Worm (Caenorhabditis elegans): ENCODE results near the gene C30A5.16.
A peak's percentile ranks its signal among the peaks of the same experiment; 100 is the strongest.

Gene C30A5.16

ce11 chrIII:8254938-8255337 lies 36.9 kb downstream of the C30A5.16 start, which contains the start of gene F09G8.5:
TSS of gene F09G8.5 (plus strand) at chrIII:8254975.
- TF ChIP-seq bed-3 (GFP tag; optimal IDR thresholded peaks at IDR 0.05), result no peak
- TF ChIP-seq flh-1 (GFP tag; optimal IDR thresholded peaks at IDR 0.05), result no peak
- TF ChIP-seq cnd-1 (tag; optimal IDR thresholded peaks at IDR 0.05), result no peak
- no peak for TF ChIP-seq ham-2 (GFP tag; optimal IDR thresholded peaks at IDR 0.05)
- no peak for TF ChIP-seq lin-32 (GFP tag; optimal IDR thresholded peaks at IDR 0.05)
- TF ChIP-seq mls-2 (tag; optimal IDR thresholded peaks at IDR 0.05), result no peak
- no peak for TF ChIP-seq sem-2 (GFP tag; optimal IDR thresholded peaks at IDR 0.05)
- TF ChIP-seq tbx-8 (GFP tag; optimal IDR thresholded peaks at IDR 0.05), result no peak
- TF ChIP-seq ceh-43 (GFP tag; optimal IDR thresholded peaks at IDR 0.05), result no peak
- no peak for TF ChIP-seq unc-62 (GFP tag; optimal IDR thresholded peaks at IDR 0.05)
- no peak for TF ChIP-seq blmp-1 (tag; optimal IDR thresholded peaks at IDR 0.05)
- TF ChIP-seq ceh-39 (tag; optimal IDR thresholded peaks at IDR 0.05), result no peak
- TF ChIP-seq snpc-4 (tag; optimal IDR thresholded peaks at IDR 0.05), result no peak
- TF ChIP-seq elt-1 (tag; optimal IDR thresholded peaks at IDR 0.05; ENCODE audit: borderline replicate concordance, insufficient read depth), result no peak
- TF ChIP-seq M03D4.4 (tag; optimal IDR thresholded peaks at IDR 0.05), result no peak

DNA sequence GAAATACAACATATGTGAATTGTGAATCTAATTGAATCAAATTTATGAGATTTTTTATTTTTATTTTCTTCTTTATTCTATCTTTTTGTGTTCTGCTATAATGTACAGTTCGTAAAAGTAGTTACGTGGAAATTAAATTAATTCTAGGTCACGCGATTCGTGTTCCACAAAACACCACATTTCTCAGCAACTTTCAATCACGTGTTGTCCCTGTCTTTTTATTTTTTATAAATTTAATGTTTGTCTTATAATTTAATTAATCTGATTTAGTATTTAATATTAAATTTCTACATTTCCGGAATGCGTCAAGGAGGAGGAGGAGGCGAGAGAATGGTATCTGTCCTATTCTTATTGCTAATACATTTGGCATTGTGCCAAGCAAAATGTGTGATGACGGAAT lies 40.0 kb downstream of the C30A5.16 start, which contains the start of gene ncr-2:
Gene ncr-2, plus strand, starts transcription at position 301 of the 400 bp plus-strand sequence.
- no peak for TF ChIP-seq nhr-76 (tag; optimal IDR thresholded peaks at IDR 0.05)
- TF ChIP-seq zip-8 (tag; optimal IDR thresholded peaks at IDR 0.05), result no peak
- TF ChIP-seq blmp-1 (tag; optimal IDR thresholded peaks at IDR 0.05), result no peak
- no peak for TF ChIP-seq lin-32 (GFP tag; optimal IDR thresholded peaks at IDR 0.05)
- no peak for TF ChIP-seq ham-2 (GFP tag; optimal IDR thresholded peaks at IDR 0.05)
- no peak for TF ChIP-seq unc-39 (tag; optimal IDR thresholded peaks at IDR 0.05)
- no peak for TF ChIP-seq lsy-2 (tag; optimal IDR thresholded peaks at IDR 0.05)
- no peak for TF ChIP-seq ceh-83 (GFP tag; optimal IDR thresholded peaks at IDR 0.05)
- no peak for TF ChIP-seq nhr-2 (tag; optimal IDR thresholded peaks at IDR 0.05)

DNA sequence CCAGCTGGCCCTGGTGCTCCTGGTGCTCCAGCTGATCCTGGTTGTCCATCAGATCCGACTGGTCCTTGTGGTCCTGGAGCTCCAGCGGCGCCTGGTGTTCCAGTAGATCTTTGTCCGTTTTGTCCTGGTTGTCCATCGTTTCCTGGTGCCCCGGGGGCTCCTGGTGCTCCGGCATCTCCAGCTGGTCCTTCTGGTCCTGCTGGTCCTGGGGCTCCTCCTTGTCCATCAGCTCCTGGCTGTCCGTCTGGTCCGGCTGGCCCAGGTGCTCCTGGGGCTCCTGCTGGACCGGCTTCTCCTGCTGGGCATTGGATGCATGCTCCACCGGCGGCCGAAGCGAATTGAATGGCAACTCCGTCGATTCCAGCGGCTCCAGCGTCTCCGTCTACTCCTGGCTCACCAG lies 44.6 kb downstream of the C30A5.16 start:
- TF ChIP-seq nhr-237 (tag; optimal IDR thresholded peaks at IDR 0.05) (no peak), sem-2 (GFP tag; optimal IDR thresholded peaks at IDR 0.05) (no peak), mls-2 (tag; optimal IDR thresholded peaks at IDR 0.05) (no peak)

- TF ChIP-seq nhr-237 (tag; optimal IDR thresholded peaks at IDR 0.05), result no peak
- TF ChIP-seq unc-62 (GFP tag; optimal IDR thresholded peaks at IDR 0.05), result no peak
- no peak for TF ChIP-seq mab-5 (tag; optimal IDR thresholded peaks at IDR 0.05)
- no peak for TF ChIP-seq zip-8 (tag; optimal IDR thresholded peaks at IDR 0.05)
- TF ChIP-seq elt-1 (tag; optimal IDR thresholded peaks at IDR 0.05; ENCODE audit: borderline replicate concordance, insufficient read depth), result no peak
- TF ChIP-seq ces-1 (GFP tag; optimal IDR thresholded peaks at IDR 0.05), result no peak
- TF ChIP-seq elt-3 (tag; optimal IDR thresholded peaks at IDR 0.05), result no peak
- TF ChIP-seq lin-32 (GFP tag; optimal IDR thresholded peaks at IDR 0.05), result no peak
- TF ChIP-seq sptf-1 (tag; optimal IDR thresholded peaks at IDR 0.05), result no peak
- TF ChIP-seq flh-1 (GFP tag; optimal IDR thresholded peaks at IDR 0.05), result no peak
- TF ChIP-seq ham-2 (GFP tag; optimal IDR thresholded peaks at IDR 0.05), result no peak
- TF ChIP-seq snpc-4 (tag; optimal IDR thresholded peaks at IDR 0.05), result no peak
- no peak for TF ChIP-seq tbx-8 (GFP tag; optimal IDR thresholded peaks at IDR 0.05)
- TF ChIP-seq M03D4.4 (tag; optimal IDR thresholded peaks at IDR 0.05), result no peak
- TF ChIP-seq nhr-76 (tag; optimal IDR thresholded peaks at IDR 0.05), result no peak
Observed at ce11 chrIII:8263377-8263776, 45.4 kb downstream of the C30A5.16 start, which contains the start of gene col-91. TSS of gene col-91 (minus strand) at chrIII:8263664.

DNA sequence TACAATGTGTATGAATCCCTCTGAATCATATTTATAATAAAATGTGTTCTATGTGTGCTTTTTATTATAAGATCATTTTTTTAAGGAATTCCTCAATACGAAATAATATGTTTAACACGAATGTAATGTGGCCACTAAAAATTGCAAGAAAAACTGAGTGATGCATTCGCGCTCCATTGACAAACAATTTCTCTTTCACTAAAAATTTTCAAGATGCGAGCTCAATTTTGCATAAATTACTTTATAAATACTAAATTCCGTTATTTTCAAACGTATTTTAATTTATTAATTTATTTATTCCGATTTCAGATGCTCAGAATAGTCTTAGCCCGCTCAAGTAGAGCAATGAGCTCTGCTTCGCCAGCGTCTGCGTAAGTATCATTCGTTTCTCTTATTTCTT lies 47.7 kb downstream of the C30A5.16 start, which contains the start of gene mrps-9:
Gene mrps-9, plus strand, starts transcription at position 310 of the 400 bp plus-strand sequence.
- TF ChIP-seq sptf-1 (tag; optimal IDR thresholded peaks at IDR 0.05) (no peak), ceh-83 (GFP tag; optimal IDR thresholded peaks at IDR 0.05) (peak; percentile 58), blmp-1 (tag; optimal IDR thresholded peaks at IDR 0.05) (peak; percentile 0)

ce11 chrIII:8268296-8268695 lies 50.3 kb downstream of the C30A5.16 start, which contains the start of the genes F09G8.7 and crn-7:
TSS of gene F09G8.7 (minus strand) at chrIII:8268355.
TSS of gene crn-7 (plus strand) at chrIII:8268531.
- TF ChIP-seq ham-2 (GFP tag; optimal IDR thresholded peaks at IDR 0.05), result no peak
- peak; percentile 2 for TF ChIP-seq mep-1 (tag; optimal IDR thresholded peaks at IDR 0.05)
